Fruit fly (Drosophila melanogaster) whole organism: ENCODE results near the gene CG7888.

Experiments
- CG8478 ChIP-seq: fragments of >200 bp; optimal IDR thresholded peaks from 2 replicates; lab custom pipeline; 2018; ENCODE audit warnings: inconsistent platforms
- Dll ChIP-seq: fragments of >200 bp; optimal IDR thresholded peaks from 2 replicates; lab custom pipeline; 2017
- EcR ChIP-seq, 2 experiments: fragments of >200 bp; optimal IDR thresholded peaks; 2 replicates each; lab custom pipeline; 2017; ENCODE audit warnings: missing biosample characterization in 2 of 2, missing genetic modification characterization in 2 of 2, missing genetic modification reagents in 2 of 2
- pan ChIP-seq: fragments of >200 bp; optimal IDR thresholded peaks from 2 replicates; lab custom pipeline; 2017
- psq ChIP-seq: fragments of >200 bp; optimal IDR thresholded peaks from 2 replicates; lab custom pipeline; 2017
- usp ChIP-seq: fragments of >200 bp; optimal IDR thresholded peaks from 2 replicates; lab custom pipeline; 2017; ENCODE audit warnings: missing biosample characterization, missing genetic modification characterization, mixed read lengths

- TF ChIP-seq Dll (no peak), psq (lab: Kevin White, UChicago) (no peak), CG8478 (lab: Kevin White, UChicago) (no peak), usp (GFP tag; lab: Kevin White, UChicago) (no peak), EcR (GFP tag; optimal IDR thresholded peaks at IDR 0.05; lab: Kevin White, UChicago) (no peak), pan (no peak)
These were observed 1.0 kb upstream of the CG7888 start for dm6 chr3L:11052760-11053259.
